Fruit fly (Drosophila melanogaster): Measurements from ENCODE around the gene CG43063.

CG43063 gene

DNA sequence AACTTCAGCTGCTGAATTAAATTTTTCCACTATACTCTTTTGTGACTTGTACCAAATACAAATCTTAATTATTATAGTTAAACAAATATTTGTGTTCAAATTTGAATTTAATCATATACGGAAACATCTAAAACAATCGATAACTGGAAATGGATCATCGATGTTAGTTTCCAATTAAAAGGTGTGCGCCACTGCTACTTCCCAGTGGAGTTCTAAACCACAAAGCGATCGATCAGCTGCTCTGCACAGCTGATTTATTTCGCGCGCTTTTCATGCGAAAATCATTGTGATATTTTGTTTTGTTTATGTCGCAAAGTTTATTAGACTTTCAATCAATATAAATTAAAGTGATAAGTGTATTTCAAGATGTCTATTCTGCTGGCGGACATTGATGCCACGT, 2.4 kb downstream of the CG43063 start, which contains the start of gene timeout:
TSS of gene timeout (plus strand) at position 257 of the 400 bp plus-strand sequence.
- TF ChIP-seq pan (optimal IDR thresholded peaks at IDR 0.05) = no peak
- no peak for TF ChIP-seq EcR (GFP tag; optimal IDR thresholded peaks at IDR 0.05)
- TF ChIP-seq usp (GFP tag; optimal IDR thresholded peaks at IDR 0.05) = no peak
- TF ChIP-seq psq (optimal IDR thresholded peaks at IDR 0.05) = no peak
- TF ChIP-seq CG8478 (optimal IDR thresholded peaks at IDR 0.05) = no peak

DNA sequence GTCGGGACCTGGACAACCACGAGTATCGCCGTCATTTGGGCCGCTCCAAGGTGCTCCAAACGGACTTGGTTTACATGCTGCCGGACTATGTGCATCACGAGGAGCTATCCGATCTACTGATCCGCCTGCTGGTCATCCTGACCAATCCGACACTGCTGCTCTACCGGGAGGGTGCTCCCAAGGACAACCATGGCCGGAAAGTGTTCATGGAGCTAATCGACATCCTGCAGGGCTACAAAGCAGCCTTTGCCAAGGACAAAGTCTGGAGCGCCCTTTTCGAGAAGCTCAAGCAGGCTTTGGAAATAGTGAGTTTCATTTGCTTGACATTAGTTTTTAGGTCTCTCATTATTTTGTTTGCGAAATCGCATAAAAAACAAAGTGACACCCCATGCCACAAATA, 2.9 kb downstream of the CG43063 start, which contains the start of gene CG34308:
TSS of gene CG34308 (plus strand) at position 301 of the 400 bp plus-strand sequence.
- TF ChIP-seq CG8478 (optimal IDR thresholded peaks at IDR 0.05) = no peak
- TF ChIP-seq EcR (GFP tag; optimal IDR thresholded peaks at IDR 0.05) = no peak
- TF ChIP-seq pan (optimal IDR thresholded peaks at IDR 0.05) = no peak
- TF ChIP-seq psq (optimal IDR thresholded peaks at IDR 0.05) = no peak
- TF ChIP-seq usp (GFP tag; optimal IDR thresholded peaks at IDR 0.05) = no peak
- no peak for TF ChIP-seq Dll (optimal IDR thresholded peaks at IDR 0.05)

dm6 chr3R:13091666-13092065, 5.6 kb downstream of the CG43063 start:
- TF ChIP-seq CG8478 (optimal IDR thresholded peaks at IDR 0.05) (no peak), EcR (GFP tag; optimal IDR thresholded peaks at IDR 0.05) (no peak), usp (GFP tag; optimal IDR thresholded peaks at IDR 0.05) (no peak), Dll (optimal IDR thresholded peaks at IDR 0.05) (no peak), psq (optimal IDR thresholded peaks at IDR 0.05) (no peak), pan (optimal IDR thresholded peaks at IDR 0.05) (no peak)

dm6 chr3R:13117711-13118110, 31.7 kb downstream of the CG43063 start:
- TF ChIP-seq pan (optimal IDR thresholded peaks at IDR 0.05) (no peak), psq (optimal IDR thresholded peaks at IDR 0.05) (no peak), Dll (optimal IDR thresholded peaks at IDR 0.05) (no peak), CG8478 (optimal IDR thresholded peaks at IDR 0.05) (no peak), EcR (GFP tag; optimal IDR thresholded peaks at IDR 0.05) (no peak), usp (GFP tag; optimal IDR thresholded peaks at IDR 0.05) (no peak)

- TF ChIP-seq CG8478 (optimal IDR thresholded peaks at IDR 0.05) = no peak
- no peak for TF ChIP-seq usp (GFP tag; optimal IDR thresholded peaks at IDR 0.05)
- no peak for TF ChIP-seq pan (optimal IDR thresholded peaks at IDR 0.05)
- no peak for TF ChIP-seq Dll (optimal IDR thresholded peaks at IDR 0.05)
- no peak for TF ChIP-seq EcR (GFP tag; optimal IDR thresholded peaks at IDR 0.05)
- no peak for TF ChIP-seq psq (optimal IDR thresholded peaks at IDR 0.05)
Observed at dm6 chr3R:13128932-13129331, 42.9 kb downstream of the CG43063 start.
